Worm (Caenorhabditis elegans) whole organism, late embryonic: ENCODE results near the gene F01D5.7.

Source experiments
- C38D4.7 ChIP-seq: fragments of 200-800 bp; sonication (Bioruptor generic); optimal IDR thresholded peaks from 2 replicates; lab custom pipeline; 2018; ENCODE audit warnings: mild to moderate bottlenecking, missing genetic modification characterization, moderate library complexity, missing compliant biosample characterization
- F13H6.1 ChIP-seq: sonication (generic microtip); optimal IDR thresholded peaks from 2 replicates; lab custom pipeline; 2016; ENCODE audit warnings: missing genetic modification characterization, missing compliant biosample characterization
- K02D7.2 ChIP-seq: sonication (generic microtip); optimal IDR thresholded peaks from 2 replicates; lab custom pipeline; 2017; ENCODE audit warnings: mild to moderate bottlenecking, missing genetic modification characterization, missing compliant biosample characterization
- Y22D7AL.16 ChIP-seq: sonication (generic microtip); optimal IDR thresholded peaks from 2 replicates; lab custom pipeline; 2016; ENCODE audit warnings: missing genetic modification characterization, missing compliant biosample characterization
- ahr-1 ChIP-seq: sonication (generic microtip); optimal IDR thresholded peaks from 2 replicates; lab custom pipeline; 2016; ENCODE audit warnings: missing genetic modification characterization, missing compliant biosample characterization
- ama-1 ChIP-seq: fragments of 150-350 bp; optimal IDR thresholded peaks from 2 replicates; lab custom pipeline; 2014
- ceh-14 ChIP-seq: sonication (generic microtip); optimal IDR thresholded peaks from 2 replicates; lab custom pipeline; 2016; ENCODE audit warnings: missing genotype, missing genetic modification characterization, missing compliant biosample characterization
- ceh-18 ChIP-seq: sonication (generic microtip); optimal IDR thresholded peaks from 2 replicates; lab custom pipeline; 2016; ENCODE audit warnings: missing genetic modification characterization, missing compliant biosample characterization
- ceh-19 ChIP-seq: fragments of 200-800 bp; sonication (Bioruptor generic); optimal IDR thresholded peaks from 2 replicates; lab custom pipeline; 2018; ENCODE audit warnings: mild to moderate bottlenecking, missing genetic modification characterization, missing compliant biosample characterization
- ceh-22 ChIP-seq: sonication (generic microtip); optimal IDR thresholded peaks from 2 replicates; lab custom pipeline; 2017; ENCODE audit warnings: missing biosample characterization, missing genetic modification characterization
- ceh-30 ChIP-seq: fragments of 150-350 bp; optimal IDR thresholded peaks from 2 replicates; lab custom pipeline; 2014; ENCODE audit warnings: missing biosample characterization, missing genetic modification characterization
- dmd-4 ChIP-seq: sonication (generic microtip); optimal IDR thresholded peaks from 2 replicates; lab custom pipeline; 2016; ENCODE audit warnings: borderline replicate concordance, missing genetic modification characterization, missing compliant biosample characterization
- elt-4 ChIP-seq: sonication (generic microtip); optimal IDR thresholded peaks from 2 replicates; lab custom pipeline; 2016; ENCODE audit warnings: missing genetic modification characterization, missing compliant biosample characterization
- ets-4 ChIP-seq: sonication (generic microtip); optimal IDR thresholded peaks from 2 replicates; lab custom pipeline; 2016; ENCODE audit warnings: missing genetic modification characterization, missing compliant biosample characterization
- eyg-1 ChIP-seq: sonication (generic microtip); optimal IDR thresholded peaks from 2 replicates; lab custom pipeline; 2016; ENCODE audit warnings: missing genotype, missing genetic modification characterization, missing compliant biosample characterization
- fax-1 ChIP-seq: sonication (generic microtip); optimal IDR thresholded peaks from 2 replicates; lab custom pipeline; 2016; ENCODE audit warnings: missing genotype, missing genetic modification characterization, missing compliant biosample characterization
- gmeb-2 ChIP-seq: sonication (generic microtip); optimal IDR thresholded peaks from 2 replicates; lab custom pipeline; 2016; ENCODE audit warnings: missing genetic modification characterization, inconsistent platforms, missing compliant biosample characterization
- hlh-13 ChIP-seq: fragments of 200-800 bp; sonication (Bioruptor generic); optimal IDR thresholded peaks from 2 replicates; lab custom pipeline; 2018; ENCODE audit warnings: mild to moderate bottlenecking, missing genetic modification characterization, missing compliant biosample characterization
- hlh-6 ChIP-seq: sonication (generic microtip); optimal IDR thresholded peaks from 2 replicates; lab custom pipeline; 2016; ENCODE audit warnings: missing genotype, missing genetic modification characterization, missing compliant biosample characterization
- hlh-8 ChIP-seq: sonication (generic microtip); optimal IDR thresholded peaks from 2 replicates; lab custom pipeline; 2016; ENCODE audit warnings: missing genotype, missing genetic modification characterization, missing compliant biosample characterization
- lin-11 ChIP-seq: fragments of 200-800 bp; sonication (Bioruptor generic); optimal IDR thresholded peaks from 2 replicates; lab custom pipeline; 2018; ENCODE audit warnings: mild to moderate bottlenecking, missing genetic modification characterization, missing compliant biosample characterization
- nfya-1 ChIP-seq: sonication (generic microtip); optimal IDR thresholded peaks from 2 replicates; lab custom pipeline; 2017; ENCODE audit warnings: missing genetic modification characterization, mild to moderate bottlenecking, missing compliant biosample characterization, antibody characterized with exemption, moderate library complexity
- nhr-11 ChIP-seq: fragments of 150-350 bp; optimal IDR thresholded peaks from 2 replicates; lab custom pipeline; 2014; ENCODE audit warnings: missing biosample characterization, missing genetic modification characterization
- nhr-232 ChIP-seq: sonication (generic microtip); optimal IDR thresholded peaks from 2 replicates; lab custom pipeline; 2016; ENCODE audit warnings: missing genetic modification characterization, missing compliant biosample characterization
- npax-4 ChIP-seq: sonication (generic microtip); optimal IDR thresholded peaks from 2 replicates; lab custom pipeline; 2016; ENCODE audit warnings: missing genetic modification characterization, missing compliant biosample characterization
- odd-2 ChIP-seq: sonication (generic microtip); optimal IDR thresholded peaks from 2 replicates; lab custom pipeline; 2017; ENCODE audit warnings: antibody characterized with exemption, mild to moderate bottlenecking, missing genetic modification characterization, missing compliant biosample characterization
- pag-3 ChIP-seq: sonication (generic microtip); optimal IDR thresholded peaks from 2 replicates; lab custom pipeline; 2016; ENCODE audit warnings: missing compliant biosample characterization, missing genetic modification characterization, borderline replicate concordance
- pax-1 ChIP-seq: fragments of 150-350 bp; optimal IDR thresholded peaks from 2 replicates; lab custom pipeline; 2014; ENCODE audit warnings: missing biosample characterization, missing genetic modification characterization
- pha-4 ChIP-seq: fragments of 150-350 bp; optimal IDR thresholded peaks from 2 replicates; lab custom pipeline; 2018; ENCODE audit warnings: missing biosample characterization, missing genetic modification reagents, missing genetic modification characterization
- sox-4 ChIP-seq: sonication (generic microtip); optimal IDR thresholded peaks from 2 replicates; lab custom pipeline; 2017; ENCODE audit warnings: mild to moderate bottlenecking, missing genetic modification characterization, inconsistent platforms, missing compliant biosample characterization
- syd-9 ChIP-seq: sonication (generic microtip); optimal IDR thresholded peaks from 2 replicates; lab custom pipeline; 2016; ENCODE audit warnings: mild to moderate bottlenecking, missing genetic modification characterization, moderate library complexity, missing compliant biosample characterization
- tbx-2 ChIP-seq: sonication (generic microtip); optimal IDR thresholded peaks from 2 replicates; lab custom pipeline; 2016; ENCODE audit warnings: missing genetic modification characterization, missing compliant biosample characterization
- tbx-7 ChIP-seq: sonication (generic microtip); optimal IDR thresholded peaks from 2 replicates; lab custom pipeline; 2016; ENCODE audit warnings: missing genotype, missing genetic modification characterization, missing compliant biosample characterization
- ttx-3 ChIP-seq: sonication (generic microtip); optimal IDR thresholded peaks from 2 replicates; lab custom pipeline; 2016; ENCODE audit warnings: missing genetic modification reagents, missing genetic modification characterization, missing compliant biosample characterization
- unc-3 ChIP-seq, 2 experiments: fragments of 200-800 bp in 1 of 2; sonication (Bioruptor generic) in 1 of 2; sonication (generic microtip) in 1 of 2; conservative IDR thresholded peaks in 1 of 2; optimal IDR thresholded peaks in 1 of 2; 2 replicates each; pipeline versions ENCODE4 v1.3.6 to Lab custom; 2016 to 2022; ENCODE audit warnings: missing compliant biosample characterization in 2 of 2, missing genetic modification characterization in 2 of 2, missing genetic modification reagents in 1 of 2
- unc-55 ChIP-seq: sonication (generic microtip); optimal IDR thresholded peaks from 2 replicates; lab custom pipeline; 2017; ENCODE audit warnings: missing biosample characterization, missing genetic modification reagents, missing genetic modification characterization
- unc-86 ChIP-seq: sonication (generic microtip); optimal IDR thresholded peaks from 2 replicates; lab custom pipeline; 2016; ENCODE audit warnings: missing genetic modification characterization, missing compliant biosample characterization
- ztf-16 ChIP-seq: sonication (generic microtip); optimal IDR thresholded peaks from 2 replicates; lab custom pipeline; 2017; ENCODE audit warnings: missing genetic modification characterization, missing compliant biosample characterization

F01D5.7 gene

ce11 chrII:13977701-13978100, 30.8 kb upstream of the F01D5.7 start:
- TF ChIP-seq hlh-13 (GFP tag; lab: Kevin White, UChicago) = no peak
- TF ChIP-seq fax-1 (tag; lab: Kevin White, UChicago) = no peak
- no peak for TF ChIP-seq ets-4 (tag; lab: Kevin White, UChicago)
- TF ChIP-seq hlh-8 (tag; lab: Kevin White, UChicago) = no peak
- TF ChIP-seq ceh-18 (tag; lab: Kevin White, UChicago) = no peak
- TF ChIP-seq sox-4 (tag; lab: Kevin White, UChicago) = no peak
- TF ChIP-seq tbx-2 (tag; lab: Kevin White, UChicago) = no peak
- no peak for TF ChIP-seq syd-9
- TF ChIP-seq C38D4.7 (GFP tag; lab: Kevin White, UChicago) = no peak
- TF ChIP-seq pha-4 (tag; lab: Kevin White, UChicago) = no peak
- TF ChIP-seq ztf-16 (tag; lab: Kevin White, UChicago) = no peak
- TF ChIP-seq unc-86 (tag; lab: Kevin White, UChicago) = no peak
- no peak for TF ChIP-seq hlh-6 (tag; lab: Kevin White, UChicago)
- TF ChIP-seq ttx-3 = no peak

DNA sequence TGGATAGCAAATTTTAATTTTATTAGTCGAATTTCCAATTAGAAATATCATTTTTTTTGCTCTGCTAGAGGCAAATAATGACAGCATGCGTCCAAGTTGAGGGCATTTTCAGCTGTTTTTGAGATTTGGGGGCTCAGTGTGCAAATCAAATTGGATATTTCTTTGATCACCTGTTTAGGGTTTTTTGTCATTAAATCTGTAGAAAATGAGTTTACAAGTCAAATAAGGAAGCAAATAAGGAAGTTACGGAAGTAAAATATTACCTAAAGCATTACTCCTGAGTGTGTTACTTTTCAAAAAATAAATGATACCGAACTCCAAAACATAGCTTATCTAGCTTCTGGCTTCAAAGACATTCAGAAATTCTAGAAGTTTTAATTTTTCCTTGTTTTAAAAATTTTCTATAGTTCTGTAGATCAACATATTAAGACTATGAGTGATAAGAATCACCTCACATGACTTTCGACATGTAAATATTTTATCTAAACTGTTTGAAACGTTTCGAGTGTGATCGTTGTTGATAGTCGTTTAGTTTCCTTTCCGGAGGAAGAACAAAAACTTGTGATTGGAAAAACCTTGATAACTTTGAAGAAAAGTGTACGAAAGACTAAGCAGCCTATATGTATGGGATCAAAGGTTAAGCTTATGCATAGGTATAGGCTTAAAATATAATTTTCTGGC, 28.5 kb upstream of the F01D5.7 start, which contains the start of gene sre-48:
TSS of gene sre-48 (minus strand) at position 51 of the 681 bp plus-strand sequence.
- no peak for TF ChIP-seq lin-11 (tag; lab: Kevin White, UChicago)
- TF ChIP-seq ceh-14 (tag; lab: Kevin White, UChicago) = no peak
- TF ChIP-seq F13H6.1 (tag; lab: Kevin White, UChicago) = no peak
- no peak for TF ChIP-seq odd-2 (tag; lab: Kevin White, UChicago)
- no peak for TF ChIP-seq elt-4 (tag; lab: Kevin White, UChicago)
- TF ChIP-seq ceh-22 = no peak
- no peak for TF ChIP-seq unc-86 (tag; lab: Kevin White, UChicago)
- no peak for TF ChIP-seq Y22D7AL.16 (tag; lab: Kevin White, UChicago)
- TF ChIP-seq K02D7.2 = no peak
- TF ChIP-seq pag-3 = no peak
- no peak for TF ChIP-seq ama-1 (lab: Kevin White, UChicago)

- TF ChIP-seq unc-55 (GFP tag; lab: Kevin White, UChicago) = no peak
- no peak for TF ChIP-seq eyg-1
- no peak for TF ChIP-seq gmeb-2 (tag; lab: Kevin White, UChicago)
- no peak for TF ChIP-seq nhr-11 (tag; lab: Kevin White, UChicago)
- TF ChIP-seq ahr-1 (tag; lab: Kevin White, UChicago) = no peak
- no peak for TF ChIP-seq ceh-22
These were observed 27.4 kb upstream of the F01D5.7 start, which contains the start of gene Y39G8B.9 for ce11 chrII:13981097-13981496. Gene Y39G8B.9 (plus strand): TSS chrII:13981365.

DNA sequence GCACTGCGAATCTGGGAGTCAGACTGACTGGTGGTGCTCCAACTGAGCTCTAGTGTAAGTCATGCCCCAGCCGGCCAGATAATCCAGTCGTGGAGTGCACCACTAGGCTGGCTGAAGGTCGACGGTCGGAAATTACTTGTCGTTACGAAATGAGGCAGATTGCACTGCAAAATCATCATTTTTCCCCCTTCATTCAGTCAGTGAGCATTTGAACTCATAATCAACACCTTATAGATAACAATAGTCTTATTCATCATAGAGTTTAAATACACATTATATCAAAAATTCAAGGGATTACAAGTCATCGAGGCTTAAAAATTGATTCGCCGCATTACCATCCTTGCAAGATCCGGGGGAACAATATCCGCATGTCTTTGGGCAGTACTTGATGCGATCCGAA, 26.6 kb upstream of the F01D5.7 start:
- no peak for TF ChIP-seq nfya-1
- no peak for TF ChIP-seq ceh-30 (tag; lab: Kevin White, UChicago)
- no peak for TF ChIP-seq npax-4 (tag; lab: Kevin White, UChicago)
- no peak for TF ChIP-seq tbx-7 (tag; lab: Kevin White, UChicago)
- no peak for TF ChIP-seq nhr-232 (tag; lab: Kevin White, UChicago)
- TF ChIP-seq unc-3 (GFP tag; conservative IDR thresholded peaks at IDR 0.05; lab: Robert Waterston, UW) = no peak
- TF ChIP-seq unc-3 (tag; optimal IDR thresholded peaks at IDR 0.05; lab: Kevin White, UChicago) = no peak
- no peak for TF ChIP-seq tbx-2 (tag; lab: Kevin White, UChicago)
- TF ChIP-seq ttx-3 = no peak
- TF ChIP-seq pax-1 (tag; lab: Kevin White, UChicago) = no peak
- no peak for TF ChIP-seq ceh-19
- no peak for TF ChIP-seq dmd-4 (tag; lab: Kevin White, UChicago)
